Worm (Caenorhabditis elegans): ENCODE data around the gene F42A6.5.

DNA sequence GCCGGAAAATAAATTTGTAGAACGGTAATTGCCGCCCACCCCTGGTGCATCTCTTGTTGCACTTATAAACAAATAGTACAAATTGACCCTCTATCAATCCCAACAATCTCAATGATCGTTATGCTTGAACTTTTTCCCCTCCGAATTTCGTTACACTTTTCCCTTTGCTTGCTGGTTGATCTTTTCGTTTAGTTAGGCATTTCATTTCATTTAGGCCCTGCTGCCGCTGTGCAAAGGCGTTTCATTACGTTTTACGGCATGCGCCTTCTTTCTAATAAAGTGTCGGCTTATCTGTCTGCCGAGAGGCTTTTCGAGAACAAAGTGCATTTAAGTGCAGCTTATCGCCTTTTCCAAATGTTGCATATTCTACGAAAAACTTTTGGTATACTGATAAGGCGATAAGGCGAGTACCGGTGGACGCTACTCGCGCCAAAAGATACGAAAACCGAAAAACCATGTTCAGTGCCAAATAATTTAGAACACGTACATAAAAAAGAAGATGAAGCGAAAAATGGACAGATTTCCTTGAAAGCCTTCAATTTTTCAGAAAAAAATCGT, 20.9 kb downstream of the F42A6.5 start:
- no peak for TF ChIP-seq sem-2 (GFP tag; optimal IDR thresholded peaks at IDR 0.05)
- TF ChIP-seq lsy-2 (tag; optimal IDR thresholded peaks at IDR 0.05), result no peak
- TF ChIP-seq nhr-28 (tag; optimal IDR thresholded peaks at IDR 0.05), result no peak
- TF ChIP-seq elt-3 (tag; optimal IDR thresholded peaks at IDR 0.05), result no peak

Data from whole organism, mixed stage, embryonic.